Fruit fly (Drosophila melanogaster) whole organism, embryonic: ENCODE measurements around the gene SKIP.

Experiments
- Abd-B ChIP-seq: fragments of 200-800 bp; sonication (Bioruptor generic); optimal IDR thresholded peaks from 2 replicates; lab custom pipeline; 2018; ENCODE audit warnings: missing biosample characterization, mild to moderate bottlenecking, missing genetic modification characterization, moderate library complexity
- Ada2b ChIP-seq: fragments of 200-800 bp; sonication (Bioruptor generic); IDR thresholded peaks from 2 replicates; pipeline ENCODE4 v1.3.6; 2022; ENCODE audit warnings: missing biosample characterization, missing genetic modification characterization
- Asciz ChIP-seq: fragments of 200-800 bp; sonication (Bioruptor generic); optimal IDR thresholded peaks from 2 replicates; lab custom pipeline; 2017; ENCODE audit warnings: missing biosample characterization, mild to moderate bottlenecking, missing genetic modification characterization, missing genetic modification reagents
- B-H2 ChIP-seq: fragments of 200-800 bp; sonication (Bioruptor generic); optimal IDR thresholded peaks from 2 replicates; lab custom pipeline; 2018; ENCODE audit warnings: missing biosample characterization, mild to moderate bottlenecking, missing genetic modification characterization
- C15 ChIP-seq: fragments of 200-800 bp; sonication (Bioruptor generic); IDR thresholded peaks from 3 replicates; pipeline ENCODE4 v1.3.6; 2022; ENCODE audit warnings: missing biosample characterization, missing genetic modification characterization
- CG10209 ChIP-seq: fragments of 200-800 bp; sonication (Bioruptor generic); optimal IDR thresholded peaks from 3 replicates; lab custom pipeline; 2017; ENCODE audit warnings: missing biosample characterization, mild to moderate bottlenecking, missing genetic modification characterization, missing genetic modification reagents
- CG11560 ChIP-seq: fragments of 200-800 bp; sonication (Bioruptor generic); IDR thresholded peaks from 3 replicates; pipeline ENCODE4 v1.3.6; 2022; ENCODE audit warnings: missing biosample characterization, missing genetic modification characterization
- CG11695 ChIP-seq: fragments of 200-800 bp; sonication (Bioruptor generic); IDR thresholded peaks from 3 replicates; pipeline ENCODE4 v1.3.6; 2022; ENCODE audit warnings: missing biosample characterization, missing genetic modification characterization
- CG17829 ChIP-seq: fragments of 200-800 bp; optimal IDR thresholded peaks from 2 replicates; lab custom pipeline; 2019; ENCODE audit warnings: missing biosample characterization, mild to moderate bottlenecking, missing genetic modification characterization, moderate library complexity
- CG1832 ChIP-seq: fragments of 200-800 bp; sonication (Bioruptor generic); optimal IDR thresholded peaks from 2 replicates; lab custom pipeline; 2017; ENCODE audit warnings: missing biosample characterization, mild to moderate bottlenecking, missing genetic modification characterization, inconsistent platforms
- CG18619 ChIP-seq: fragments of 200-800 bp; sonication (Bioruptor generic); optimal IDR thresholded peaks from 3 replicates; lab custom pipeline; 2017; ENCODE audit warnings: missing biosample characterization, mild to moderate bottlenecking, missing genetic modification characterization
- CG30403 ChIP-seq: fragments of 200-800 bp; sonication (Bioruptor generic); optimal IDR thresholded peaks from 3 replicates; lab custom pipeline; 2016; ENCODE audit warnings: missing biosample characterization, missing genetic modification characterization
- CG3281 ChIP-seq: fragments of 200-800 bp; sonication (Bioruptor generic); optimal IDR thresholded peaks from 3 replicates; lab custom pipeline; 2017; ENCODE audit warnings: missing biosample characterization, mild to moderate bottlenecking, missing genetic modification characterization
- CG34376 ChIP-seq: fragments of 200-800 bp; sonication (Bioruptor generic); optimal IDR thresholded peaks from 2 replicates; lab custom pipeline; 2018; ENCODE audit warnings: missing biosample characterization, mild to moderate bottlenecking, missing genetic modification characterization
- CG4404 ChIP-seq: fragments of 200-800 bp; sonication (Bioruptor generic); IDR thresholded peaks from 2 replicates; pipeline ENCODE4 v1.3.6; 2022; ENCODE audit warnings: missing biosample characterization, missing genetic modification characterization
- CG4730 ChIP-seq: fragments of 200-800 bp; sonication (Bioruptor generic); IDR thresholded peaks from 2 replicates; pipeline ENCODE4 v1.3.6; 2022; ENCODE audit warnings: missing biosample characterization, missing genetic modification characterization
- CG5245 ChIP-seq: fragments of 200-800 bp; sonication (Bioruptor generic); optimal IDR thresholded peaks from 3 replicates; lab custom pipeline; 2016; ENCODE audit warnings: missing biosample characterization, missing genetic modification characterization
- CG7556 ChIP-seq: fragments of 200-800 bp; sonication (Bioruptor generic); optimal IDR thresholded peaks from 2 replicates; lab custom pipeline; 2017; ENCODE audit warnings: missing biosample characterization, mild to moderate bottlenecking, missing genetic modification characterization
- CG7987 ChIP-seq: fragments of 200-800 bp; sonication (Bioruptor generic); optimal IDR thresholded peaks from 2 replicates; lab custom pipeline; 2018; ENCODE audit warnings: missing biosample characterization, mild to moderate bottlenecking, missing genetic modification characterization, moderate library complexity
- CG9817 ChIP-seq: fragments of 200-800 bp; sonication (Bioruptor generic); optimal IDR thresholded peaks from 2 replicates; lab custom pipeline; 2018; ENCODE audit warnings: missing biosample characterization, mild to moderate bottlenecking, missing genetic modification characterization, moderate library complexity
- D ChIP-seq, 2 experiments: fragments of 200-800 bp in 1 of 2; fragments of >200 bp in 1 of 2; sonication (Bioruptor generic) in 1 of 2; optimal IDR thresholded peaks; 2 replicates in 1 of 2; 3 replicates in 1 of 2; lab custom pipeline; 2017; ENCODE audit warnings: mild to moderate bottlenecking in 1 of 2, missing biosample characterization in 1 of 2, missing genetic modification characterization in 1 of 2, missing genetic modification reagents in 1 of 2
- D19A ChIP-seq: fragments of 200-800 bp; optimal IDR thresholded peaks from 3 replicates; lab custom pipeline; 2019; ENCODE audit warnings: missing biosample characterization, mild to moderate bottlenecking, missing genetic modification characterization, moderate library complexity
- E2f2 ChIP-seq: fragments of 200-800 bp; sonication (Bioruptor generic); IDR thresholded peaks from 2 replicates; pipeline ENCODE4 v1.3.6; 2022; ENCODE audit warnings: missing biosample characterization, missing genetic modification characterization
- Ets97D ChIP-seq: fragments of 200-800 bp; sonication (Bioruptor generic); optimal IDR thresholded peaks from 3 replicates; lab custom pipeline; 2016; ENCODE audit warnings: missing biosample characterization, missing genetic modification characterization
- HLHmδ ChIP-seq: fragments of 200-800 bp; sonication (Bioruptor generic); optimal IDR thresholded peaks from 2 replicates; lab custom pipeline; 2018; ENCODE audit warnings: missing biosample characterization, mild to moderate bottlenecking, missing genetic modification characterization, moderate library complexity
- HmgD ChIP-seq: fragments of 200-800 bp; sonication (Bioruptor generic); optimal IDR thresholded peaks from 3 replicates; lab custom pipeline; 2016; ENCODE audit warnings: missing biosample characterization, missing genetic modification characterization
- Mes4 ChIP-seq: fragments of 200-800 bp; sonication (Bioruptor generic); optimal IDR thresholded peaks from 2 replicates; lab custom pipeline; 2016; ENCODE audit warnings: missing biosample characterization, missing genetic modification characterization
- Mrtf ChIP-seq: fragments of 200-800 bp; sonication (Bioruptor generic); IDR thresholded peaks from 3 replicates; pipeline ENCODE4 v1.3.6; 2022; ENCODE audit warnings: missing biosample characterization, missing genetic modification characterization
- NFAT ChIP-seq: fragments of 200-800 bp; sonication (Bioruptor generic); IDR thresholded peaks from 2 replicates; pipeline ENCODE4 v1.3.6; 2022; ENCODE audit warnings: missing biosample characterization, missing genetic modification characterization
- Opbp ChIP-seq: fragments of 200-800 bp; sonication (Bioruptor generic); IDR thresholded peaks from 3 replicates; pipeline ENCODE4 v1.3.6; 2022; ENCODE audit warnings: missing biosample characterization, missing genetic modification characterization; ENCODE audit not compliant: partially characterized antibody
- Sin3A ChIP-seq: fragments of >200 bp; optimal IDR thresholded peaks from 2 replicates; lab custom pipeline; 2018
- Sox100B ChIP-seq: fragments of 200-800 bp; sonication (Bioruptor generic); optimal IDR thresholded peaks from 3 replicates; lab custom pipeline; 2018; ENCODE audit warnings: missing biosample characterization, mild to moderate bottlenecking, missing genetic modification characterization
- Spps ChIP-seq: fragments of 200-800 bp; sonication (Bioruptor generic); optimal IDR thresholded peaks from 2 replicates; lab custom pipeline; 2018; ENCODE audit warnings: missing biosample characterization, mild to moderate bottlenecking, missing genetic modification characterization
- Vsx1 ChIP-seq: fragments of 200-800 bp; sonication (Bioruptor generic); optimal IDR thresholded peaks from 2 replicates; lab custom pipeline; 2017; ENCODE audit warnings: missing biosample characterization, mild to moderate bottlenecking, missing genetic modification characterization, missing genetic modification reagents
- az2 ChIP-seq: fragments of 200-800 bp; sonication (Bioruptor generic); optimal IDR thresholded peaks from 3 replicates; lab custom pipeline; 2016; ENCODE audit warnings: missing biosample characterization, missing genetic modification characterization
- crp ChIP-seq, 2 experiments: fragments of 200-800 bp; sonication (Bioruptor generic); optimal IDR thresholded peaks; 2 replicates in 1 of 2; 3 replicates in 1 of 2; lab custom pipeline; 2017; ENCODE audit warnings: missing biosample characterization in 2 of 2, missing genetic modification characterization in 2 of 2, mild to moderate bottlenecking in 1 of 2, moderate library complexity in 1 of 2
- en ChIP-seq: fragments of 200-800 bp; sonication (Bioruptor generic); optimal IDR thresholded peaks from 2 replicates; lab custom pipeline; 2016; ENCODE audit warnings: missing biosample characterization, missing genetic modification characterization
- fd96Cb ChIP-seq: fragments of 200-800 bp; sonication (Bioruptor generic); optimal IDR thresholded peaks from 2 replicates; lab custom pipeline; 2018; ENCODE audit warnings: missing biosample characterization, mild to moderate bottlenecking, missing genetic modification characterization, moderate library complexity
- gem ChIP-seq: fragments of 200-800 bp; sonication (Bioruptor generic); optimal IDR thresholded peaks from 2 replicates; lab custom pipeline; 2019; ENCODE audit warnings: missing biosample characterization, mild to moderate bottlenecking, missing genetic modification characterization, moderate library complexity
- grn ChIP-seq: fragments of 200-800 bp; sonication (Bioruptor generic); optimal IDR thresholded peaks from 3 replicates; lab custom pipeline; 2017; ENCODE audit warnings: missing biosample characterization, missing genetic modification characterization
- jumu ChIP-seq: fragments of 200-800 bp; sonication (Bioruptor generic); optimal IDR thresholded peaks from 3 replicates; lab custom pipeline; 2016; ENCODE audit warnings: missing biosample characterization, missing genetic modification characterization
- kah ChIP-seq: fragments of 200-800 bp; sonication (Bioruptor generic); optimal IDR thresholded peaks from 2 replicates; lab custom pipeline; 2018; ENCODE audit warnings: missing biosample characterization, mild to moderate bottlenecking, missing genetic modification characterization
- lab ChIP-seq: fragments of 200-800 bp; sonication (Bioruptor generic); optimal IDR thresholded peaks from 3 replicates; lab custom pipeline; 2017; ENCODE audit warnings: missing biosample characterization, missing genetic modification characterization, mild to moderate bottlenecking, moderate library complexity, missing genetic modification reagents
- nerfin-2 ChIP-seq: fragments of 200-800 bp; sonication (Bioruptor generic); IDR thresholded peaks from 2 replicates; pipeline ENCODE4 v1.3.6; 2022; ENCODE audit warnings: missing biosample characterization, missing genetic modification characterization; ENCODE audit not compliant: partially characterized antibody
- pb ChIP-seq: fragments of 200-800 bp; sonication (Bioruptor generic); optimal IDR thresholded peaks from 3 replicates; lab custom pipeline; 2016; ENCODE audit warnings: missing biosample characterization, missing genetic modification characterization
- phol ChIP-seq: fragments of 200-800 bp; sonication (Bioruptor generic); optimal IDR thresholded peaks from 3 replicates; lab custom pipeline; 2018; ENCODE audit warnings: missing biosample characterization, mild to moderate bottlenecking, missing genetic modification characterization, moderate library complexity
- pita ChIP-seq: fragments of 200-800 bp; sonication (Bioruptor generic); optimal IDR thresholded peaks from 2 replicates; lab custom pipeline; 2017; ENCODE audit warnings: missing biosample characterization, mild to moderate bottlenecking, missing genetic modification characterization
- prd ChIP-seq, 3 experiments: fragments of >200 bp in 2 of 3; fragments of 200-800 bp in 1 of 3; sonication (Bioruptor generic) in 1 of 3; optimal IDR thresholded peaks in 2 of 3; IDR thresholded peaks in 1 of 3; 2 replicates in 2 of 3; 3 replicates in 1 of 3; pipeline versions ENCODE4 v1.3.6 to Lab custom; 2017 to 2022; ENCODE audit warnings: missing biosample characterization in 1 of 3, missing genetic modification characterization in 1 of 3

The SKIP gene

dm6 chr3R:22172454-22173413, 39.1 kb downstream of the SKIP start (continued):
- TF ChIP-seq gem (tag; lab: Kevin White, UChicago) (peak; percentile 47), az2 (GFP tag; lab: Kevin White, UChicago) (peak; percentile 25), CG7987 (GFP tag; lab: Kevin White, UChicago) (no peak), CG9817 (tag; lab: Kevin White, UChicago) (no peak), pita (GFP tag; lab: Kevin White, UChicago) (no peak), grn (GFP tag; lab: Kevin White, UChicago) (peak; percentile 50), CG1832 (no peak), Opbp (GFP tag; lab: Robert Waterston, UW) (no peak), Ada2b (GFP tag; lab: Robert Waterston, UW) (peak; percentile 13; the same call in 1 of the 2 replicates), C15 (no peak), phol (tag; lab: Kevin White, UChicago) (peak; percentile 34), jumu (GFP tag; lab: Kevin White, UChicago) (no peak), en (GFP tag; lab: Kevin White, UChicago) (no peak), CG17829 (tag; lab: Kevin White, UChicago) (peak; percentile 20), CG30403 (GFP tag; lab: Kevin White, UChicago) (peak; percentile 41), CG11560 (tag; lab: Robert Waterston, UW) (no peak), CG4404 (GFP tag; lab: Robert Waterston, UW) (no peak), CG10209 (GFP tag; lab: Kevin White, UChicago) (peak; percentile 30), NFAT (GFP tag; lab: Robert Waterston, UW) (no peak), crp (GFP tag; optimal IDR thresholded peaks at IDR 0.05; lab: Kevin White, UChicago) (no peak), Vsx1 (GFP tag; lab: Kevin White, UChicago) (no peak), Abd-B (GFP tag; lab: Kevin White, UChicago) (peak; percentile 5), HmgD (no peak), D (optimal IDR thresholded peaks at IDR 0.05; lab: Kevin White, UChicago) (no peak), D (GFP tag; optimal IDR thresholded peaks at IDR 0.05; lab: Kevin White, UChicago) (no peak), Spps (tag; lab: Kevin White, UChicago) (no peak), B-H2 (GFP tag; lab: Kevin White, UChicago) (no peak), pb (GFP tag; lab: Kevin White, UChicago) (no peak), CG4730 (GFP tag; lab: Robert Waterston, UW) (no peak), CG11695 (GFP tag; lab: Robert Waterston, UW) (no peak), D19A (tag; lab: Kevin White, UChicago) (peak; percentile 13), HLHmδ (GFP tag; lab: Kevin White, UChicago) (no peak), kah (GFP tag; lab: Kevin White, UChicago) (no peak), lab (no peak), CG34376 (GFP tag; lab: Kevin White, UChicago) (no peak), CG18619 (GFP tag; lab: Kevin White, UChicago) (no peak), prd (optimal IDR thresholded peaks at IDR 0.05; lab: Kevin White, UChicago) (no peak), prd (GFP tag; IDR thresholded peaks at IDR 0.05; lab: Robert Waterston, UW) (no peak; the same call in 2 of the 3 replicates), Asciz (no peak), Mes4 (GFP tag; lab: Kevin White, UChicago) (no peak), fd96Cb (tag; lab: Kevin White, UChicago) (peak; percentile 20), CG3281 (GFP tag; lab: Kevin White, UChicago) (no peak), Sin3A (no peak), CG5245 (GFP tag; lab: Kevin White, UChicago) (no peak), E2f2 (GFP tag; lab: Robert Waterston, UW) (no peak), CG7556 (GFP tag; lab: Kevin White, UChicago) (peak; percentile 11), Sox100B (GFP tag; lab: Kevin White, UChicago) (no peak), Mrtf (GFP tag; lab: Robert Waterston, UW) (no peak), Ets97D (no peak), nerfin-2 (GFP tag; lab: Robert Waterston, UW) (no peak)
